Worm (Caenorhabditis elegans): ENCODE results near the gene C17G10.6.

C17G10.6 gene

DNA sequence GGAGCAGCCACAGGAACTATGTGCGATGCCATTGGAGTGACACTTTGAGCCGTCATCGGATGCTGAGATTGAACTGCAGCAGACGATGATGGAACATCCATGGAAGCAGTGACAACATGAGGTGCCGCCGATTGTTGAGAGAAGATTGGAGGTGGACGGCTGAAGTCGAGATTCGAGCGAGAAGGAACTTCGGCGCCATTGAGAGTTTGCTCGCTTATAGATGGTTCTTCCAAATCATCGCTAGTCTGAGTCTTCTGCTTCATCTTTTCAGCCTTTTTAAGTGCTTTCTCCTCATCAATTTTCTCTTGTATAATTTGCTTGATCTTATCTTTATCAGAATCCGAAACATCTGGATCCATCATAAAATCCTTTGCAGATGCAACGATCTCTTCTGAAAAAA, 39.0 kb upstream of the C17G10.6 start:
- TF ChIP-seq M03D4.4 (tag; optimal IDR thresholded peaks at IDR 0.05) = no peak
- no peak for TF ChIP-seq nhr-2 (tag; optimal IDR thresholded peaks at IDR 0.05)
- TF ChIP-seq elt-3 (tag; optimal IDR thresholded peaks at IDR 0.05) = no peak
- TF ChIP-seq pha-4 (tag; optimal IDR thresholded peaks at IDR 0.05) = no peak
- no peak for TF ChIP-seq snpc-4 (tag; optimal IDR thresholded peaks at IDR 0.05)
- TF ChIP-seq zip-8 (tag; optimal IDR thresholded peaks at IDR 0.05) = no peak
- no peak for TF ChIP-seq unc-39 (tag; optimal IDR thresholded peaks at IDR 0.05)
- TF ChIP-seq sem-2 (GFP tag; optimal IDR thresholded peaks at IDR 0.05) = no peak
- TF ChIP-seq lsy-2 (tag; optimal IDR thresholded peaks at IDR 0.05) = no peak
- TF ChIP-seq lin-32 (GFP tag; optimal IDR thresholded peaks at IDR 0.05) = no peak
- TF ChIP-seq unc-62 (GFP tag; optimal IDR thresholded peaks at IDR 0.05) = no peak
- no peak for TF ChIP-seq ceh-43 (GFP tag; optimal IDR thresholded peaks at IDR 0.05)
- TF ChIP-seq drap-1 (GFP tag; optimal IDR thresholded peaks at IDR 0.05) = no peak
- TF ChIP-seq tbx-8 (GFP tag; optimal IDR thresholded peaks at IDR 0.05) = no peak
- TF ChIP-seq lin-13 (tag; optimal IDR thresholded peaks at IDR 0.05) = no peak
- TF ChIP-seq blmp-1 (tag; optimal IDR thresholded peaks at IDR 0.05) = no peak
- no peak for TF ChIP-seq sptf-1 (tag; optimal IDR thresholded peaks at IDR 0.05)
- TF ChIP-seq flh-1 (GFP tag; optimal IDR thresholded peaks at IDR 0.05) = no peak

DNA sequence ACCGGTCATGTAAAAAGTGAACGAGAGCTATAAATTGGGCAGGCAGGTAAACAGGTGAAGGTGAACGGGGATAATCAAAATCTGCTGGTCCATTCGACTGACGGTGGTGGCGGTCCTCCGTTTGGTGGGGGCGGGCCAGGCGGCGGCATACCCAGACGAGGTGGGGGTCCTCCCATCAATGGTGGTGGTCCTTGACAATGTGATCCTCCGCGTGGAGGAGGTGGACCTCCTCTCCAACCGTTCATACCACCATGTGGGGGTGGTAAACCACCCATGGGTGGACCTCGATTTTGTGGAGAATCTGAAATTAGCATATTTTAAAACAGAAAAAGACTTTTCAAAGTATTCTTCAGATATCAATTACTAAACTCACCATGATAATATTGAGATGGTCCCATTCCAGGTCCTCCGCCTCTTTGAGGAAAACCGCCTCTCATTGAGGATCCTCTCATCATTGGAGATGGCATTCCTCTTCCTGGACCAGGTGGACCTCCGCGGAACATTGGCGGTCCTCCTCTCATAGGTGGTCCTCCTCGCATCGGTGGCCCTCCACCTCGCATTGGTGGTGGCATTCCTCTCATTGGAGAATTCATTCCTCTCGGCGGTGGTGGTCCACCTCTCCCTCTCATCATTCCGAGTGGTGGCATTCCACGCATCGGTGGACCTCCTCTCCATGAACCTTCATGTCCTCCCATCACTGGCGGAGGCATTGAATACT, 37.4 kb upstream of the C17G10.6 start:
- no peak for TF ChIP-seq nhr-28 (tag; optimal IDR thresholded peaks at IDR 0.05)
- TF ChIP-seq tbx-8 (GFP tag; optimal IDR thresholded peaks at IDR 0.05) = no peak
- TF ChIP-seq pha-4 (tag; optimal IDR thresholded peaks at IDR 0.05) = no peak
- no peak for TF ChIP-seq unc-62 (GFP tag; optimal IDR thresholded peaks at IDR 0.05)
- no peak for TF ChIP-seq elt-3 (tag; optimal IDR thresholded peaks at IDR 0.05)
- no peak for TF ChIP-seq ces-1 (GFP tag; optimal IDR thresholded peaks at IDR 0.05)
- no peak for TF ChIP-seq unc-39 (tag; optimal IDR thresholded peaks at IDR 0.05)
- TF ChIP-seq flh-1 (GFP tag; optimal IDR thresholded peaks at IDR 0.05) = no peak

ce11 chrII:5638059-5638458, 35.0 kb upstream of the C17G10.6 start, which contains the start of gene F59E12.3:
F59E12.3 (plus strand) TSS chrII:5638359.
- no peak for TF ChIP-seq drap-1 (GFP tag; optimal IDR thresholded peaks at IDR 0.05)
- TF ChIP-seq zip-8 (tag; optimal IDR thresholded peaks at IDR 0.05) = no peak

DNA sequence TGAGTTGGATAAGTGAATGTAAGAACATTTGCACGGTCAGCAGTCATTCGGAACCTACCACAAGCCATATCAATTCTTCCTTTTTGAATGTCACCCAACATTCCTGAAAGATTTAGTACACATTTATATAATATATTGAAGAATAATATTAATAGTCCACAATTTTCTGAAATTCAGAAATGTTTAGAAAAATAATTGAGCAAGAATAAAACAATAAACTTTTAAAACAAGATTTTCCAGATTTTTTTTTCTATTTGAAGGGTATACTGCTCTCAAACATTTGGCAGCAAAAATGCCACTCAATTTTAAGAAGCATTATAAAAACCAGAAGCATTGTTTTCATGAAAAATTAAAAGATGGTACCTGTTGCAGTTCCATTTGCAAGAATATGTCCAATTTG, 33.7 kb upstream of the C17G10.6 start, which contains the start of gene F59E12.8:
Gene F59E12.8, minus strand, starts transcription at position 101 of the 400 bp plus-strand sequence.
- no peak for TF ChIP-seq M03D4.4 (tag; optimal IDR thresholded peaks at IDR 0.05)
- no peak for TF ChIP-seq ztf-11 (tag; optimal IDR thresholded peaks at IDR 0.05)
- no peak for TF ChIP-seq snpc-4 (tag; optimal IDR thresholded peaks at IDR 0.05)
- no peak for TF ChIP-seq mep-1 (tag; optimal IDR thresholded peaks at IDR 0.05)
- TF ChIP-seq ces-1 (GFP tag; optimal IDR thresholded peaks at IDR 0.05) = no peak
- TF ChIP-seq elt-1 (tag; optimal IDR thresholded peaks at IDR 0.05; ENCODE audit: borderline replicate concordance, insufficient read depth) = no peak
- no peak for TF ChIP-seq elt-3 (tag; optimal IDR thresholded peaks at IDR 0.05)
- TF ChIP-seq ceh-83 (GFP tag; optimal IDR thresholded peaks at IDR 0.05) = no peak
- TF ChIP-seq sem-2 (GFP tag; optimal IDR thresholded peaks at IDR 0.05) = no peak
- no peak for TF ChIP-seq lsy-2 (tag; optimal IDR thresholded peaks at IDR 0.05)
- no peak for TF ChIP-seq blmp-1 (tag; optimal IDR thresholded peaks at IDR 0.05)
- no peak for TF ChIP-seq sptf-1 (tag; optimal IDR thresholded peaks at IDR 0.05)

DNA sequence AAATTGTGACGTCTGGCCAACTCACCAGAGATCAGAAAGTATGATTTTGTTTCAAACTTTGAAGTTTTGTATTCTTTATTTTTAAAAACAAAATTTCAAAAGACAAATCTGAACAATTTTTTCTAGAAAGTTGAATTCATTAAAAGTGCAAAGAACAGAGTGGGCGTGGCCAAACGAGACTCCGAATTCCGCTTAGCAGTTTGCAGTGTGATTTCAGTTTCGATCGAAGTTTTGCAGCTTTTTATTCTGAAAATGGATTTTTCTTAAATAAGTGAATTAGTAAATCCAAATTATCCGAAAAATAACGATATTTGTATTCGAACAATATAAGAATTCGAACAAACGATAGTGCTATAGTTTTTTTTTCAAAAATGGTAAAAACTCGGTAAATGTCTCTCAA, 30.4 kb upstream of the C17G10.6 start:
- no peak for TF ChIP-seq ceh-39 (tag; optimal IDR thresholded peaks at IDR 0.05)
- TF ChIP-seq pha-4 (tag; optimal IDR thresholded peaks at IDR 0.05) = no peak
- TF ChIP-seq nhr-237 (tag; optimal IDR thresholded peaks at IDR 0.05) = no peak
- TF ChIP-seq sptf-1 (tag; optimal IDR thresholded peaks at IDR 0.05) = no peak
- TF ChIP-seq unc-62 (GFP tag; optimal IDR thresholded peaks at IDR 0.05) = no peak
- TF ChIP-seq blmp-1 (tag; optimal IDR thresholded peaks at IDR 0.05) = no peak
- TF ChIP-seq nhr-28 (tag; optimal IDR thresholded peaks at IDR 0.05) = no peak
- TF ChIP-seq hlh-1 (tag; optimal IDR thresholded peaks at IDR 0.05) = no peak
- TF ChIP-seq mab-5 (tag; optimal IDR thresholded peaks at IDR 0.05) = no peak
- no peak for TF ChIP-seq mls-2 (tag; optimal IDR thresholded peaks at IDR 0.05)
- no peak for TF ChIP-seq ceh-43 (GFP tag; optimal IDR thresholded peaks at IDR 0.05)
- no peak for TF ChIP-seq lsy-2 (tag; optimal IDR thresholded peaks at IDR 0.05)
- TF ChIP-seq unc-120 (tag; optimal IDR thresholded peaks at IDR 0.05; ENCODE audit: poor library complexity, severe bottlenecking) = no peak
- no peak for TF ChIP-seq tbx-8 (GFP tag; optimal IDR thresholded peaks at IDR 0.05)
- no peak for TF ChIP-seq elt-3 (tag; optimal IDR thresholded peaks at IDR 0.05)
- no peak for TF ChIP-seq lin-13 (tag; optimal IDR thresholded peaks at IDR 0.05)
- TF ChIP-seq ceh-83 (GFP tag; optimal IDR thresholded peaks at IDR 0.05) = no peak
- no peak for TF ChIP-seq unc-39 (tag; optimal IDR thresholded peaks at IDR 0.05)
- TF ChIP-seq lin-32 (GFP tag; optimal IDR thresholded peaks at IDR 0.05) = no peak
- no peak for TF ChIP-seq ztf-11 (tag; optimal IDR thresholded peaks at IDR 0.05)

Data from whole organism, mixed stage, embryonic.